Worm (Caenorhabditis elegans): ENCODE data around the gene F17C11.6.

- TF ChIP-seq nhr-67 (tag; optimal IDR thresholded peaks at IDR 0.05) (no peak), nhr-28 (tag; optimal IDR thresholded peaks at IDR 0.05) (no peak), lsy-12 (tag; optimal IDR thresholded peaks at IDR 0.05) (no peak), ztf-11 (tag; optimal IDR thresholded peaks at IDR 0.05) (no peak), ceh-82 (tag; optimal IDR thresholded peaks at IDR 0.05) (no peak), skn-1 (tag; optimal IDR thresholded peaks at IDR 0.05) (no peak), zag-1 (tag; optimal IDR thresholded peaks at IDR 0.05) (no peak), jun-1 (tag; optimal IDR thresholded peaks at IDR 0.05) (no peak), fkh-10 (GFP tag; optimal IDR thresholded peaks at IDR 0.05) (no peak), ceh-9 (tag; optimal IDR thresholded peaks at IDR 0.05) (no peak), tbx-2 (tag; optimal IDR thresholded peaks at IDR 0.05) (no peak), lin-39 (tag; optimal IDR thresholded peaks at IDR 0.05) (no peak), unc-62 (GFP tag; optimal IDR thresholded peaks at IDR 0.05) (no peak), egl-27 (tag; optimal IDR thresholded peaks at IDR 0.05) (no peak)
These were observed 5.4 kb upstream of the F17C11.6 start, which contains the start of gene col-153 for ce11 chrV:10949511-10949910.
